Worm (Caenorhabditis elegans) whole organism, midembryonic: ENCODE measurements around the gene mltn-8.

Experiments used
- flt-1 ChIP-seq: fragments of 200-800 bp; sonication (Bioruptor generic); IDR thresholded peaks from 2 replicates; pipeline ENCODE4 v1.3.6; 2022; ENCODE audit warnings: missing genetic modification characterization, missing compliant biosample characterization
- med-1 ChIP-seq: sonication (generic microtip); optimal IDR thresholded peaks from 2 replicates; lab custom pipeline; 2017; ENCODE audit warnings: missing genetic modification characterization, mild to moderate bottlenecking, missing compliant biosample characterization, antibody characterized with exemption, missing genetic modification reagents; ENCODE audit not compliant: insufficient read depth
- tab-1 ChIP-seq: fragments of 200-800 bp; sonication (Bioruptor generic); IDR thresholded peaks from 2 replicates; pipeline ENCODE4 v1.3.6; 2022; ENCODE audit warnings: missing genetic modification characterization, missing compliant biosample characterization
- ztf-29 ChIP-seq: fragments of 200-800 bp; sonication (Bioruptor generic); IDR thresholded peaks from 2 replicates; pipeline ENCODE4 v1.3.6; 2022; ENCODE audit warnings: missing genetic modification reagents, missing genetic modification characterization, missing compliant biosample characterization

ce11 chrV:424140-424539, 44.1 kb upstream of the mltn-8 start, which contains the start of gene B0554.5:
- TF ChIP-seq tab-1 (GFP tag; lab: Robert Waterston, UW), result no peak
- TF ChIP-seq ztf-29 (GFP tag; lab: Robert Waterston, UW), result no peak
- no peak for TF ChIP-seq flt-1
- TF ChIP-seq med-1 (GFP tag; lab: Kevin White, UChicago), result no peak
